Fruit fly (Drosophila melanogaster) whole organism, prepupa: ENCODE data around the gene CG11668.
A peak's percentile ranks its signal among the peaks of the same experiment; 100 is the strongest.

Experiments
- Blimp-1 ChIP-seq: fragments of 200-800 bp; sonication (Bioruptor generic); optimal IDR thresholded peaks from 3 replicates; lab custom pipeline; 2017; ENCODE audit warnings: missing biosample characterization, missing genetic modification characterization, mild to moderate bottlenecking, moderate library complexity, missing genetic modification reagents
- CG10669 ChIP-seq: fragments of 200-800 bp; sonication (Bioruptor generic); optimal IDR thresholded peaks from 3 replicates; lab custom pipeline; 2018; ENCODE audit warnings: missing biosample characterization, mild to moderate bottlenecking, missing genetic modification characterization, moderate library complexity
- CG11762 ChIP-seq: fragments of 200-800 bp; sonication (Bioruptor generic); optimal IDR thresholded peaks from 3 replicates; lab custom pipeline; 2016; ENCODE audit warnings: missing biosample characterization, missing genetic modification characterization; ENCODE audit not compliant: insufficient read depth
- CG11902 ChIP-seq: fragments of 200-800 bp; sonication (Bioruptor generic); optimal IDR thresholded peaks from 3 replicates; lab custom pipeline; 2016; ENCODE audit warnings: missing biosample characterization, missing genetic modification characterization
- CG15336 ChIP-seq: fragments of 200-800 bp; sonication (Bioruptor generic); IDR thresholded peaks from 2 replicates; pipeline ENCODE4 v1.3.6; 2022; ENCODE audit warnings: missing biosample characterization, missing genetic modification characterization
- CG1621 ChIP-seq: fragments of 200-800 bp; sonication (Bioruptor generic); optimal IDR thresholded peaks from 3 replicates; lab custom pipeline; 2018; ENCODE audit warnings: missing biosample characterization, mild to moderate bottlenecking, missing genetic modification characterization
- CG3032 ChIP-seq: fragments of 200-800 bp; optimal IDR thresholded peaks from 2 replicates; lab custom pipeline; 2019; ENCODE audit warnings: missing biosample characterization, mild to moderate bottlenecking, missing genetic modification characterization, moderate library complexity
- CG31627 ChIP-seq: fragments of 200-800 bp; sonication (Bioruptor generic); optimal IDR thresholded peaks from 3 replicates; lab custom pipeline; 2016; ENCODE audit warnings: missing biosample characterization, missing genetic modification characterization
- CG32006 ChIP-seq: fragments of 200-800 bp; sonication (Bioruptor generic); optimal IDR thresholded peaks from 3 replicates; lab custom pipeline; 2017; ENCODE audit warnings: missing biosample characterization, mild to moderate bottlenecking, missing genetic modification characterization
- CG34406 ChIP-seq: fragments of 200-800 bp; sonication (Bioruptor generic); optimal IDR thresholded peaks from 3 replicates; lab custom pipeline; 2016; ENCODE audit warnings: missing biosample characterization, missing genetic modification characterization
- CG3919 ChIP-seq: fragments of 200-800 bp; sonication (Bioruptor generic); optimal IDR thresholded peaks from 3 replicates; lab custom pipeline; 2016; ENCODE audit warnings: missing biosample characterization, missing genetic modification characterization
- CG4318 ChIP-seq: fragments of 200-800 bp; sonication (Bioruptor generic); optimal IDR thresholded peaks from 3 replicates; lab custom pipeline; 2017; ENCODE audit warnings: missing biosample characterization, mild to moderate bottlenecking, missing genetic modification characterization
- CG6276 ChIP-seq: fragments of 200-800 bp; sonication (Bioruptor generic); optimal IDR thresholded peaks from 2 replicates; lab custom pipeline; 2017; ENCODE audit warnings: missing biosample characterization, mild to moderate bottlenecking, missing genetic modification characterization
- CG6808 ChIP-seq: fragments of 200-800 bp; sonication (Bioruptor generic); optimal IDR thresholded peaks from 3 replicates; lab custom pipeline; 2017; ENCODE audit warnings: missing biosample characterization, missing genetic modification characterization, mild to moderate bottlenecking, moderate library complexity, missing genetic modification reagents
- CG6854 ChIP-seq: fragments of 200-800 bp; sonication (Bioruptor generic); optimal IDR thresholded peaks from 2 replicates; lab custom pipeline; 2017; ENCODE audit warnings: missing biosample characterization, mild to moderate bottlenecking, missing genetic modification characterization
- CG7368 ChIP-seq: fragments of 200-800 bp; sonication (Bioruptor generic); optimal IDR thresholded peaks from 3 replicates; lab custom pipeline; 2016; ENCODE audit warnings: missing biosample characterization, missing genetic modification characterization
- CG8119 ChIP-seq: fragments of 200-800 bp; sonication (Bioruptor generic); IDR thresholded peaks from 3 replicates; pipeline ENCODE4 v1.3.6; 2022; ENCODE audit warnings: missing biosample characterization, missing genetic modification characterization
- CG8319 ChIP-seq: fragments of 200-800 bp; sonication (Bioruptor generic); optimal IDR thresholded peaks from 3 replicates; lab custom pipeline; 2016; ENCODE audit warnings: missing biosample characterization, missing genetic modification characterization
- CG9139 ChIP-seq: fragments of 200-800 bp; sonication (Bioruptor generic); optimal IDR thresholded peaks from 3 replicates; lab custom pipeline; 2017; ENCODE audit warnings: missing biosample characterization, mild to moderate bottlenecking, missing genetic modification characterization
- Eip75B ChIP-seq: fragments of 200-800 bp; sonication (Bioruptor generic); optimal IDR thresholded peaks from 3 replicates; lab custom pipeline; 2016; ENCODE audit warnings: missing biosample characterization, missing genetic modification characterization
- Eip93F ChIP-seq: fragments of 200-800 bp; sonication (Bioruptor generic); optimal IDR thresholded peaks from 2 replicates; lab custom pipeline; 2016; ENCODE audit warnings: missing biosample characterization, mild to moderate bottlenecking, missing genetic modification characterization
- Hr39 ChIP-seq: fragments of 200-800 bp; sonication (Bioruptor generic); optimal IDR thresholded peaks from 2 replicates; lab custom pipeline; 2016; ENCODE audit warnings: missing biosample characterization, missing genetic modification characterization
- Hr4 ChIP-seq: fragments of 200-800 bp; sonication (Bioruptor generic); optimal IDR thresholded peaks from 3 replicates; lab custom pipeline; 2016; ENCODE audit warnings: missing biosample characterization, missing genetic modification characterization
- Lpt ChIP-seq: fragments of 200-800 bp; sonication (Bioruptor generic); optimal IDR thresholded peaks from 3 replicates; lab custom pipeline; 2016; ENCODE audit warnings: missing biosample characterization, missing genetic modification characterization
- Met ChIP-seq: fragments of 200-800 bp; sonication (Bioruptor generic); optimal IDR thresholded peaks from 3 replicates; lab custom pipeline; 2016; ENCODE audit warnings: missing biosample characterization, missing genetic modification characterization
- OdsH ChIP-seq: fragments of 200-800 bp; sonication (Bioruptor generic); optimal IDR thresholded peaks from 3 replicates; lab custom pipeline; 2016; ENCODE audit warnings: missing biosample characterization, missing genetic modification characterization
- Smox ChIP-seq: fragments of 200-800 bp; sonication (Bioruptor generic); optimal IDR thresholded peaks from 3 replicates; lab custom pipeline; 2016; ENCODE audit warnings: missing biosample characterization, missing genetic modification characterization
- Sox102F ChIP-seq: fragments of 200-800 bp; sonication (Bioruptor generic); optimal IDR thresholded peaks from 2 replicates; lab custom pipeline; 2016; ENCODE audit warnings: missing biosample characterization, mild to moderate bottlenecking, missing genetic modification characterization
- Sox14 ChIP-seq: fragments of 200-800 bp; sonication (Bioruptor generic); optimal IDR thresholded peaks from 3 replicates; lab custom pipeline; 2016; ENCODE audit warnings: missing biosample characterization, missing genetic modification characterization
- Sox15 ChIP-seq: fragments of 200-800 bp; sonication (Bioruptor generic); optimal IDR thresholded peaks from 3 replicates; lab custom pipeline; 2016; ENCODE audit warnings: missing biosample characterization, missing genetic modification characterization
- acj6 ChIP-seq: fragments of 200-800 bp; sonication (Bioruptor generic); optimal IDR thresholded peaks from 3 replicates; lab custom pipeline; 2016; ENCODE audit warnings: missing biosample characterization, missing genetic modification characterization
- cyc ChIP-seq: fragments of 200-800 bp; sonication (Bioruptor generic); optimal IDR thresholded peaks from 3 replicates; lab custom pipeline; 2016; ENCODE audit warnings: missing biosample characterization, missing genetic modification characterization
- dac ChIP-seq: fragments of 200-800 bp; sonication (Bioruptor generic); optimal IDR thresholded peaks from 2 replicates; lab custom pipeline; 2017; ENCODE audit warnings: missing biosample characterization, mild to moderate bottlenecking, missing genetic modification characterization
- eg ChIP-seq: fragments of 200-800 bp; sonication (Bioruptor generic); IDR thresholded peaks from 3 replicates; pipeline ENCODE4 v1.3.6; 2022; ENCODE audit warnings: missing biosample characterization, missing genetic modification characterization
- esn ChIP-seq: fragments of 200-800 bp; sonication (Bioruptor generic); optimal IDR thresholded peaks from 2 replicates; lab custom pipeline; 2016; ENCODE audit warnings: missing biosample characterization, mild to moderate bottlenecking, missing genetic modification characterization, moderate library complexity
- fd59A ChIP-seq: fragments of 200-800 bp; sonication (Bioruptor generic); optimal IDR thresholded peaks from 2 replicates; lab custom pipeline; 2017; ENCODE audit warnings: missing biosample characterization, mild to moderate bottlenecking, missing genetic modification characterization, missing genetic modification reagents
- fd85E ChIP-seq: fragments of 200-800 bp; sonication (Bioruptor generic); optimal IDR thresholded peaks from 3 replicates; lab custom pipeline; 2016; ENCODE audit warnings: missing biosample characterization, missing genetic modification characterization
- fkh ChIP-seq: fragments of 200-800 bp; sonication (Bioruptor generic); optimal IDR thresholded peaks from 3 replicates; lab custom pipeline; 2017; ENCODE audit warnings: missing biosample characterization, mild to moderate bottlenecking, missing genetic modification characterization, moderate library complexity
- lz ChIP-seq: fragments of 200-800 bp; sonication (Bioruptor generic); optimal IDR thresholded peaks from 3 replicates; lab custom pipeline; 2016; ENCODE audit warnings: missing biosample characterization, missing genetic modification characterization
- net ChIP-seq: fragments of 200-800 bp; sonication (Bioruptor generic); optimal IDR thresholded peaks from 3 replicates; lab custom pipeline; 2016; ENCODE audit warnings: missing biosample characterization, missing genetic modification characterization
- salr ChIP-seq, 2 experiments: fragments of 200-800 bp; sonication (Bioruptor generic); optimal IDR thresholded peaks; 3 replicates each; lab custom pipeline; 2016 to 2018; ENCODE audit warnings: missing biosample characterization in 2 of 2, missing genetic modification characterization in 2 of 2, mild to moderate bottlenecking in 1 of 2
- ss ChIP-seq, 2 experiments: fragments of 200-800 bp; sonication (Bioruptor generic); optimal IDR thresholded peaks; 2 replicates in 1 of 2; 3 replicates in 1 of 2; lab custom pipeline; 2017 to 2018; ENCODE audit warnings: mild to moderate bottlenecking in 2 of 2, missing biosample characterization in 2 of 2, missing genetic modification characterization in 2 of 2, moderate library complexity in 1 of 2
- topi ChIP-seq: fragments of 200-800 bp; sonication (Bioruptor generic); optimal IDR thresholded peaks from 3 replicates; lab custom pipeline; 2016; ENCODE audit warnings: missing biosample characterization, missing genetic modification characterization
- vri ChIP-seq: fragments of 200-800 bp; sonication (Bioruptor generic); optimal IDR thresholded peaks from 3 replicates; lab custom pipeline; 2016; ENCODE audit warnings: missing biosample characterization, mild to moderate bottlenecking, missing genetic modification characterization

CG11668 gene

DNA sequence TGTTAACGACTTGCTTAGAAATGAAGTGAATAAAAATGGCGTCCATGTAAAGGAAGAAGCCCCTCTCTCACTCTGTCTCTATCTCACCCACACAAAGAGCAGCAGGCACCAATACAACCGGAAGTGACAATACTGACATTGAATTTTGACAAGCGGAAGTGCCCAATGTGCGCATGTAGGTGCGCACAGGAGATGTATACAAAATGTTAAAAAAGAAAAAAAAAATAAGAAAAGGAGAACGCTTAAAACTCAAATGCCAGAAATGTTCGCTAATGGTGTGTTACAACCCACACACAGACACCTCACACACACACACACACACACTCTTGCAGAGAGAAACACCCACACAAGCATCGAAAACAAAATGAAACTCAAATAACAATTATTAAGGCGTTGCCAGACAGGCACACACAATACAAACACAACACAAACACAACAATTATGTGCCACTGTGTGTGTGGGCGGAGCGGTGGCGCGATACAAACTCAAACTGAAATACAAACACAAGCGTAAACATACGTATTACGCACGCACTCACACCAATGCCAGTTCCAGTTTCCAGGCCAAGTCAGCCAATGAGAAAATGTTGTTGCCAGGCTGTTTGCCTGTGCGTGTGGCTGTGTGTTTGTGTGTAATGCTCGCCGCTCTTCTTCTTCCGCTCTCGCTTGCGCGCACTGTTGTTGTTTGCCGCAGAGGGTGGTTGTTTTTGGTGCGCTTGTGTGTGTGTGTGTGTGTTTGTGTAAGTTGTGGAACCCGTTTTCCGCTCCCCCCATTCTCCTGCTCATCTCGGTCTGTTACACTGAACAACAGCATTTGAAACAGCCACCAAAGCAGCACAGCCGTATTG, 25.8 kb downstream of the CG11668 start (continued):
- TF ChIP-seq CG1621 (tag; lab: Kevin White, UChicago) (no peak), CG31627 (GFP tag; lab: Kevin White, UChicago) (no peak), Sox14 (GFP tag; lab: Kevin White, UChicago) (no peak), CG6808 (GFP tag; lab: Kevin White, UChicago) (no peak), Smox (no peak), dac (GFP tag; lab: Kevin White, UChicago) (no peak), esn (GFP tag; lab: Kevin White, UChicago) (no peak), CG6276 (GFP tag; lab: Kevin White, UChicago) (no peak), topi (no peak), CG10669 (GFP tag; lab: Kevin White, UChicago) (no peak), CG8119 (GFP tag; lab: Robert Waterston, UW) (no peak), CG3032 (tag; lab: Kevin White, UChicago) (no peak), CG8319 (GFP tag; lab: Kevin White, UChicago) (no peak), Eip93F (GFP tag; lab: Kevin White, UChicago) (no peak)

DNA sequence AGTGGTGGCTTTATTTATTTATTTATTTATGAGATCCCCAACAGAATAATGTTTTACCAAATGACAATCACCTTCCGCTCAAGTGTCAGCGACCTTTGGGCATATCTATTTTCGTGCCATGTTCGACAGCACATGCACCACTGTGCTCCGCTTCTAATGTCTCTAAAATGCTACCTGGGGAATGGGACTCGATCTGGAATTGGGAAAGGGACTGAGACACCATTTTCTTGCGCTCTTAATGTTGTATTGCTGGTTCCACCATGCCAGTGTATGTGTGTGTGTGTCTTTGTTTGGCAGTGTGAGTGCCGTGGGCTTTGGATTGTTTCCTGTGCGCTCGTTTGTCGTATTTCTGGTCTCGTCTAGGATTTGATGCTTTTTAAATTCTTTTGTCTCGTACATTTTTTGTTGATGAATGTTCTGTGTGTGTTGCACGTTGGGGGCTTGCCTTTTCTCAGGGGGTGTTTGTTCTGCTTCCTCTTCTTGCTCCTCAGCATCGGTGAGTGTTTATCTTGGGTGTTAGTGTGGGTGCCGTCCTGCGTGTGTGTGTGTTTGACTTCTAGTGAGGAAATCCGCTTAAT, 27.1 kb downstream of the CG11668 start:
- TF ChIP-seq eg (GFP tag; lab: Robert Waterston, UW) (no peak), fkh (GFP tag; lab: Kevin White, UChicago) (peak; percentile 21)

DNA sequence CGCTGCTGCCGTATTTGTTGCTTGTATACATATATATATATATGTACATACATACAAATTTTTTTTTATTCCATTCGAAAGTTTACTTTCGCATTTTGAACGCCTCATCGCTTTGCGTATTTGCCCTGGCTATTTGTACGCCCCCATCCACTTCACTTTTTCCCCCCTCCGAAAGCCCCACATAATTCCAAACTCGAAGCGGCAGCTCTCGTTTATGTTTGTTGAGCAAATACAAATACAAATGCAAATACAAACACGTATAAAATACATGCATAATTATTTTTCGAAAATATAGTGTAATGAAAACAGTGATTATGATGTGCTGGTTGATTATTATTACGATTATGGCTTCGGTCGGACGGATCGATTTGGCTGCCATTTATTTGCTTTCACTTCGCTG, 29.8 kb downstream of the CG11668 start:
- TF ChIP-seq acj6 (GFP tag; lab: Kevin White, UChicago) (peak; percentile 10), CG1621 (tag; lab: Kevin White, UChicago) (no peak), Hr4 (GFP tag; lab: Kevin White, UChicago) (no peak), Sox15 (GFP tag; lab: Kevin White, UChicago) (no peak), CG6854 (peak; percentile 41), salr (GFP tag; optimal IDR thresholded peaks at IDR 0.05; lab: Kevin White, UChicago) (no peak), CG6276 (GFP tag; lab: Kevin White, UChicago) (no peak), Eip75B (GFP tag; lab: Kevin White, UChicago) (no peak), lz (GFP tag; lab: Kevin White, UChicago) (peak; percentile 25), CG8319 (GFP tag; lab: Kevin White, UChicago) (peak; percentile 22), Blimp-1 (GFP tag; lab: Kevin White, UChicago) (peak; percentile 49), Smox (peak; percentile 15), Met (GFP tag; lab: Kevin White, UChicago) (peak; percentile 29), CG3032 (tag; lab: Kevin White, UChicago) (no peak), net (GFP tag; lab: Kevin White, UChicago) (no peak), fd85E (GFP tag; lab: Kevin White, UChicago) (no peak), CG11762 (GFP tag; lab: Kevin White, UChicago) (no peak), CG4318 (GFP tag; lab: Kevin White, UChicago) (no peak), fd59A (GFP tag; lab: Kevin White, UChicago) (no peak), ss (GFP tag; optimal IDR thresholded peaks at IDR 0.05; lab: Kevin White, UChicago) (no peak), Lpt (GFP tag; lab: Kevin White, UChicago) (no peak), CG11902 (GFP tag; lab: Kevin White, UChicago) (no peak), fkh (GFP tag; lab: Kevin White, UChicago) (peak; percentile 97), OdsH (GFP tag; lab: Kevin White, UChicago) (peak; percentile 14), CG15336 (no peak), CG31627 (GFP tag; lab: Kevin White, UChicago) (no peak), Sox14 (GFP tag; lab: Kevin White, UChicago) (no peak), CG32006 (GFP tag; lab: Kevin White, UChicago) (no peak), CG9139 (GFP tag; lab: Kevin White, UChicago) (no peak), CG7368 (no peak), Sox102F (GFP tag; lab: Kevin White, UChicago) (peak; percentile 44), cyc (no peak), CG10669 (GFP tag; lab: Kevin White, UChicago) (peak; percentile 9), CG3919 (peak; percentile 28), Hr39 (GFP tag; lab: Kevin White, UChicago) (no peak), CG34406 (GFP tag; lab: Kevin White, UChicago) (peak; percentile 60), vri (GFP tag; lab: Kevin White, UChicago) (peak; percentile 58)
